Worm (Caenorhabditis elegans): ENCODE results near the gene nrps-1.

DNA sequence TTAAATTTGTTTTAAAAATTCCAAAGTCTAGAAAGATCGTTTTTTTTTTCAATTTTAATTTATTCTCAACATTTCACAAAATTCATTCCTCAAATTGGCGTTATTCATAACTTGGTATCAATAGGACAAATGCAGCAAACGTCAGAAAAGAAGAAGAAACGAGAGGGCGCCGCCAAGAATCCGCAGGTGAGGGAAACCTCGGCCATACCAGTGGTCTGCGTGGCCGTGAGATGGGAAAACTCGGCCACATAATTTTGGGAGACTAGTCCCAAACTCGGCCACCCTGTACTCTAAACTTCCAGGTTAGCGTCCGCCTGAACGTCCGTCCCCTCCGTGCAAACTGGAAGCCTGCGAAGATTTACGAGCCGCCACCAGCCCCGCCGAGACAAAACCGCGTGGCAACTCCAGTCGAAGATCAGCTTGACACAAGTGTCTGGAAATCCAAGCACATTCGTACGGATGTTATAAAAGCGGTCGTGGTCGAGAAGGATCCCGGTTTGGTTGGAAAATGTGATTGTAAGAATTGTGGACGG, 29.0 kb downstream of the nrps-1 start, which contains the start of gene Y66D12A.11:
- TF ChIP-seq W03F9.2 (tag; optimal IDR thresholded peaks at IDR 0.05) = no peak
- no peak for TF ChIP-seq him-1 (tag; optimal IDR thresholded peaks at IDR 0.05)
- no peak for TF ChIP-seq dao-5 (tag; optimal IDR thresholded peaks at IDR 0.05)
